Worm (Caenorhabditis elegans): ENCODE data around the gene amph-1.

DNA sequence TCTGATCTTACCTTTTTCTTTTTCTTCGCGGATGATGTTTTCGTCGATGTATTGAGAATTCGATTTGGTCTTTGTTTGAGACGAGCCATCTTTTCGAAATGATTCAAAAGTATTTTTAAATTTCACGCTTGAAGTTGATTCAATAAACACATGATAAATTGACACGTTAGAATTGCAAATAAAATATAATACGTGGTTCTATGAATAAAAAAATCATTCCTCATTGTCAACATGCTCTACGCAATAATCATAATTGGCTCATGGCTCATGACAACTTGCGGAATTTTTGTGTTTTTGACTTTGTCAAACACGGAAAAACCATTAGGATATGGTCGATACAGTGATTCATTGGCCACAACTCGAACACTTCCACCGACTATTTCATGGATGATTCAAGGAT lies 35.8 kb upstream of the amph-1 start, which contains the start of the genes htas-1 and ZK1251.3:
- TF ChIP-seq W03F9.2 (tag; optimal IDR thresholded peaks at IDR 0.05) (no peak), him-1 (tag; optimal IDR thresholded peaks at IDR 0.05) (no peak), dao-5 (tag; optimal IDR thresholded peaks at IDR 0.05) (no peak)

Measured in whole organism, L4/young adult.